Worm (Caenorhabditis elegans) whole organism, mixed stage, embryonic: Measurements from ENCODE around the gene K02D3.2.

ENCODE experiments used
- elt-1 ChIP-seq: sonication (generic microtip); optimal IDR thresholded peaks from 2 replicates; lab custom pipeline; 2017; ENCODE audit warnings: missing genetic modification characterization, mild to moderate bottlenecking, missing compliant biosample characterization, antibody characterized with exemption, moderate library complexity, borderline replicate concordance; ENCODE audit not compliant: insufficient read depth
- elt-3 ChIP-seq: fragments of 150-350 bp; optimal IDR thresholded peaks from 2 replicates; lab custom pipeline; 2014; ENCODE audit warnings: missing biosample characterization, missing genetic modification characterization
- lin-13 ChIP-seq: fragments of 150-350 bp; optimal IDR thresholded peaks from 2 replicates; lab custom pipeline; 2014; ENCODE audit warnings: missing biosample characterization, missing genetic modification characterization
- lin-32 ChIP-seq: fragments of 200-800 bp; sonication (Bioruptor generic); optimal IDR thresholded peaks from 2 replicates; lab custom pipeline; 2018; ENCODE audit warnings: mild to moderate bottlenecking, missing genetic modification characterization, missing compliant biosample characterization
- nhr-237 ChIP-seq: fragments of 150-350 bp; optimal IDR thresholded peaks from 2 replicates; lab custom pipeline; 2014; ENCODE audit warnings: missing biosample characterization, missing genetic modification characterization
- nhr-28 ChIP-seq: fragments of 150-350 bp; optimal IDR thresholded peaks from 2 replicates; lab custom pipeline; 2014; ENCODE audit warnings: missing biosample characterization, missing genetic modification characterization
- pha-4 ChIP-seq: fragments of 150-350 bp; optimal IDR thresholded peaks from 2 replicates; lab custom pipeline; 2018; ENCODE audit warnings: missing biosample characterization, missing genetic modification reagents, missing genetic modification characterization
- snpc-4 ChIP-seq: fragments of 150-350 bp; optimal IDR thresholded peaks from 2 replicates; lab custom pipeline; 2014; ENCODE audit warnings: missing biosample characterization, missing genetic modification characterization
- unc-39 ChIP-seq: fragments of 150-350 bp; optimal IDR thresholded peaks from 2 replicates; lab custom pipeline; 2014; ENCODE audit warnings: missing biosample characterization, missing genetic modification characterization
- ztf-11 ChIP-seq: fragments of 150-350 bp; optimal IDR thresholded peaks from 2 replicates; lab custom pipeline; 2014; ENCODE audit warnings: missing biosample characterization, missing genetic modification characterization

- TF ChIP-seq snpc-4 (tag; lab: Kevin White, UChicago) (no peak), unc-39 (tag; lab: Kevin White, UChicago) (no peak), pha-4 (tag; lab: Kevin White, UChicago) (no peak), elt-3 (tag; lab: Kevin White, UChicago) (no peak), lin-13 (no peak), nhr-28 (tag; lab: Kevin White, UChicago) (no peak), ztf-11 (no peak), nhr-237 (tag; lab: Kevin White, UChicago) (no peak), elt-1 (no peak), lin-32 (GFP tag; lab: Kevin White, UChicago) (peak; percentile 17)
Observed at ce11 chrX:13730209-13730975, 18.6 kb upstream of the K02D3.2 start.
